Fruit fly (Drosophila melanogaster): Measurements from ENCODE around the gene PsGEF.

Gene PsGEF

dm6 chrX:2387579-2388362, at the start of gene PsGEF:
Gene PsGEF (minus strand): TSS chrX:2387664.
- TF ChIP-seq CG5204 (GFP tag; optimal IDR thresholded peaks at IDR 0.05) = no peak
- no peak for TF ChIP-seq Mnt (GFP tag; optimal IDR thresholded peaks at IDR 0.05)

dm6 chrX:2434913-2435312, 47.4 kb upstream of the PsGEF start:
- TF ChIP-seq CG12768 (GFP tag; optimal IDR thresholded peaks at IDR 0.05) (no peak), CG14711 (tag; optimal IDR thresholded peaks at IDR 0.05) (no peak), Hr96 (GFP tag; optimal IDR thresholded peaks at IDR 0.05) (no peak)

DNA sequence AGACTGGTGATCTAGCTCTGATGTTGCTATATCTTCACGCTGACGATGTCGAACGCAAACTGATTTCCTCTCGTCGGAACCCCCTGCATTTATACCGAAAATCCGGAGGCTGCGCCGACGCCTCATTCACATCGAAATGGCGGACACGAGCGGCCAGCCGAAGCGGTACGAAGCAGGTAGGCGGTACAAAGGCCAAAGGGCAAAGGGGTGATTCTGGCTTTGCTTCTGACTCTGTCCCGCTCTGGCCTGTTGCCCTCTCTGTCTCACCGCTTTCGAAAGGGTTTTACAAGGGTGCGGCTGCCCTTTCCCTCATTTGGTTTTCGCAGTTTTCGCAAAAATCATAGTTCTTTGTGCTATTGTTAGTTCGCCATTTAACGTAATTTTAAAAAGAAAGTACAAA, 41.4 kb upstream of the PsGEF start, which contains the start of gene gt:
Gene gt, minus strand, starts transcription at position 65 of the 400 bp plus-strand sequence.
- TF ChIP-seq cic (GFP tag; optimal IDR thresholded peaks at IDR 0.05) = no peak
- TF ChIP-seq Hr96 (GFP tag; optimal IDR thresholded peaks at IDR 0.05) = no peak

DNA sequence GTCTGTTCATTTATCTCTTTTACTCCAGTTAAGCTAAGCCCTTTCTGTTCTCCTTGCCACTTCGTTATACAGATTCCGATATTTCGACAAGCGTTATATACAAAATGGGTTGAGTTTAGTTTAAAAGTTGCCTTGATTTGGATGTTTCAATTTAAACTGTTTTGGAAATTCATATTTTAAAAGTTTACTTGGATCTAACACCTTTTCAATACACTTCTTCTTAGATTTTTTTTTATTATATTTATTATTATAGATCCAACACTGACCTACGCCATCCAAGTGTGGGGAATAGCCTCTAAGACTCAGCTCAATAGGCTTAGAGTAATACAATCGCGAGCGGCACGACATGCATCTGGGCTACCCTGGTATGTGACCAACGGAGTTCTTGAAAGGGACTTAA, 38.3 kb upstream of the PsGEF start, which contains the start of gene CG32797:
Gene CG32797, minus strand, starts transcription at position 101 of the 400 bp plus-strand sequence.
- TF ChIP-seq toe (GFP tag; optimal IDR thresholded peaks at IDR 0.05) (no peak), Clk (GFP tag; optimal IDR thresholded peaks at IDR 0.05) (no peak), Crg-1 (GFP tag; optimal IDR thresholded peaks at IDR 0.05) (no peak), CG7101 (tag; optimal IDR thresholded peaks at IDR 0.05) (no peak), CG33017 (tag; optimal IDR thresholded peaks at IDR 0.05) (no peak), Hr96 (GFP tag; optimal IDR thresholded peaks at IDR 0.05) (no peak), ovo (GFP tag; optimal IDR thresholded peaks at IDR 0.05) (no peak), CG12768 (GFP tag; optimal IDR thresholded peaks at IDR 0.05) (no peak), cic (GFP tag; optimal IDR thresholded peaks at IDR 0.05) (no peak), CG1620 (GFP tag; optimal IDR thresholded peaks at IDR 0.05) (no peak), kay (GFP tag; ENCODE audit: borderline replicate concordance) (no peak), CG14711 (tag; optimal IDR thresholded peaks at IDR 0.05) (no peak), cnc (optimal IDR thresholded peaks at IDR 0.05) (no peak)

DNA sequence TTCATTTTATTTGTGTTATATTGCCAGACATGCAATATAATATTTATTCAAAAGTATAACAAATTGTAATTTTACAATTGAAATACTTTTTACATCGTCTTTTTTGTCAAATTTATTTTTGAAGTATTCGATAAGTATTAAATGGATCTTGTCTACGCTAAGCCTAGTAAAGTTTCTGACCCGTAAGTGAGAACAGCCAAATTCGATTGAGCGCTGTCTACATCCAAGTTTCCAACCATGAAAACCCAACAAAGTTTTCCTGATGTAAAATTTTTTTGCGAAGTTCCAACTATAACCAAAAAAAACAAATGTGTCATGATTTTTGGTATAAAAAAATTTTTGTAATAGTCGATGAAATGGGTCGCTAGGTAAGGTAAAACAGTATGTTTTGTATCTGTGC, 32.1 kb upstream of the PsGEF start:
- no peak for TF ChIP-seq CG1620 (GFP tag; optimal IDR thresholded peaks at IDR 0.05)
- TF ChIP-seq cic (GFP tag; optimal IDR thresholded peaks at IDR 0.05) = no peak
- no peak for TF ChIP-seq bab1 (GFP tag; optimal IDR thresholded peaks at IDR 0.05)
- TF ChIP-seq Hr96 (GFP tag; optimal IDR thresholded peaks at IDR 0.05) = no peak
- no peak for TF ChIP-seq CG12768 (GFP tag; optimal IDR thresholded peaks at IDR 0.05)
- TF ChIP-seq ovo (GFP tag; optimal IDR thresholded peaks at IDR 0.05) = no peak
- no peak for TF ChIP-seq CG14711 (tag; optimal IDR thresholded peaks at IDR 0.05)
- no peak for TF ChIP-seq pad (GFP tag; optimal IDR thresholded peaks at IDR 0.05)
- TF ChIP-seq CG7045 (GFP tag; optimal IDR thresholded peaks at IDR 0.05) = no peak
- no peak for TF ChIP-seq Crg-1 (GFP tag; optimal IDR thresholded peaks at IDR 0.05)
- no peak for TF ChIP-seq Mnt (GFP tag; optimal IDR thresholded peaks at IDR 0.05)
- TF ChIP-seq Clk (GFP tag; optimal IDR thresholded peaks at IDR 0.05) = no peak
- TF ChIP-seq CG5204 (GFP tag; optimal IDR thresholded peaks at IDR 0.05) = no peak
- TF ChIP-seq CG11617 (GFP tag; optimal IDR thresholded peaks at IDR 0.05) = no peak
- TF ChIP-seq cnc (optimal IDR thresholded peaks at IDR 0.05) = no peak
- no peak for TF ChIP-seq tj (GFP tag; optimal IDR thresholded peaks at IDR 0.05)

DNA sequence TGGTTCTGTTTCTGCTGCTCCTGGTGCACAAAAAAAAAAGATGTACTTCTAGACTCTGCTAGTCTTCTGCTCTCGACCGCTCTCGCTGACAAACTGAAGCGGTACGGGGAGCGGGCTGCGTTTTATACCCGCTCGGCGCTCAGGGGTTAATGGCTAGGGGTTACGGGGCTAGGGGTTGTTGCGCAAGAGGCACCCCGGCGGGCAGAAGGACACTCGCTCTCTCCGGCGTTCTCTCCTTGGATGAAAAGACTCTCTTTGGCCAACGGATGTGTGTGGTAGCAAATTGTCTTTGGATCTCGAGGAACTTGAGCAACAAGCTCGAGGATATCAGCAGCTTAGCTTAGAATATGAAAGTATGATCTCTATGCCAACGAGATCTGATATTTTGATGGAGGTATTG, 23.3 kb upstream of the PsGEF start, which contains the start of gene CG12496:
Gene CG12496, minus strand, starts transcription at position 97 of the 400 bp plus-strand sequence.
- TF ChIP-seq tj (GFP tag; optimal IDR thresholded peaks at IDR 0.05) (no peak), kay (GFP tag; ENCODE audit: borderline replicate concordance) (no peak), Mnt (GFP tag; optimal IDR thresholded peaks at IDR 0.05) (no peak), CG7045 (GFP tag; optimal IDR thresholded peaks at IDR 0.05) (no peak), toe (GFP tag; optimal IDR thresholded peaks at IDR 0.05) (no peak), CG7101 (tag; optimal IDR thresholded peaks at IDR 0.05) (no peak), CG11617 (GFP tag; optimal IDR thresholded peaks at IDR 0.05) (no peak), Crg-1 (GFP tag; optimal IDR thresholded peaks at IDR 0.05) (no peak)

DNA sequence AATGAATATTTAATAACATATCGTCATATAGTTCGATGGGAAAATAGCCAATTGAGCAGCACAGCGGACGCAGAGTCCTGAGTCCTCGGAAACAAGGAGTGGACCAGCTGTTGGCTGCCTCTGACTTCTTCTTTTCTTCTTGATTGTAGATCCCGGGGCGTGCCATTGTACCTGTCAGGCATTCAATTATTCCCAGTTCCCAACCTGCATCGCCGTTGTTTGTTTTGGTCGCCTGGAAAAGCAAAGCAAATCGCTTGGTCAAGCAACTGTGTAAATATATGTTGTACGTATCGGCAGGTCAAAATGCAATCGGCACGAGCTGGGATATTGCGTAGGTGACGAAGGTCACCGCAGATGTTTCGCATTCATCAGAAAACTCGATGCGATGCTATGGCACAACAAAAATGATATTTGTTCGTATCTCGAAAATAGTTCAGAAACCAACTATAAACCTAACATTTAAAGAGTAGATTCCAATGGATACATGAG, 21.3 kb upstream of the PsGEF start:
- TF ChIP-seq bab1 (GFP tag; optimal IDR thresholded peaks at IDR 0.05) = no peak
- no peak for TF ChIP-seq CG14711 (tag; optimal IDR thresholded peaks at IDR 0.05)
- TF ChIP-seq ovo (GFP tag; optimal IDR thresholded peaks at IDR 0.05) = no peak
- no peak for TF ChIP-seq toe (GFP tag; optimal IDR thresholded peaks at IDR 0.05)
- TF ChIP-seq Mnt (GFP tag; optimal IDR thresholded peaks at IDR 0.05) = no peak
- no peak for TF ChIP-seq tj (GFP tag; optimal IDR thresholded peaks at IDR 0.05)
- no peak for TF ChIP-seq pad (GFP tag; optimal IDR thresholded peaks at IDR 0.05)
- no peak for TF ChIP-seq CG7101 (tag; optimal IDR thresholded peaks at IDR 0.05)
- no peak for TF ChIP-seq cnc (optimal IDR thresholded peaks at IDR 0.05)
- no peak for TF ChIP-seq Hr96 (GFP tag; optimal IDR thresholded peaks at IDR 0.05)
- no peak for TF ChIP-seq CG7045 (GFP tag; optimal IDR thresholded peaks at IDR 0.05)
- TF ChIP-seq cic (GFP tag; optimal IDR thresholded peaks at IDR 0.05) = no peak
- no peak for TF ChIP-seq kay (GFP tag; ENCODE audit: borderline replicate concordance)
- no peak for TF ChIP-seq Crg-1 (GFP tag; optimal IDR thresholded peaks at IDR 0.05)
- TF ChIP-seq CG11617 (GFP tag; optimal IDR thresholded peaks at IDR 0.05) = no peak
- no peak for TF ChIP-seq CG1620 (GFP tag; optimal IDR thresholded peaks at IDR 0.05)
- no peak for TF ChIP-seq Clk (GFP tag; optimal IDR thresholded peaks at IDR 0.05)
- no peak for TF ChIP-seq CG12768 (GFP tag; optimal IDR thresholded peaks at IDR 0.05)
